Fruit fly (Drosophila melanogaster): ENCODE results near the gene Amt.

dm6 chr3R:15242186-15243045 lies 6.5 kb downstream of the Amt start, which contains the start of the genes tefu and Hsc70-4:
- TF ChIP-seq CG10348 (GFP tag; IDR thresholded peaks at IDR 0.05) (0 out of 2 replicates have a peak, but pooled peaks have one; percentile 43), CG8301 (tag; optimal IDR thresholded peaks at IDR 0.05) (no peak), CG14655 (GFP tag; optimal IDR thresholded peaks at IDR 0.05) (no peak), CG17806 (tag; optimal IDR thresholded peaks at IDR 0.05) (no peak), CG13204 (GFP tag; optimal IDR thresholded peaks at IDR 0.05) (no peak)

Data from whole organism, pupa.